Fruit fly (Drosophila melanogaster) whole organism, prepupa: ENCODE measurements around the gene mey.

ENCODE experiments used
- CG16779 ChIP-seq: fragments of 200-800 bp; sonication (Bioruptor generic); optimal IDR thresholded peaks from 3 replicates; lab custom pipeline; 2017; ENCODE audit warnings: missing biosample characterization, mild to moderate bottlenecking, missing genetic modification characterization
- CG7368 ChIP-seq: fragments of 200-800 bp; sonication (Bioruptor generic); optimal IDR thresholded peaks from 3 replicates; lab custom pipeline; 2016; ENCODE audit warnings: missing biosample characterization, missing genetic modification characterization
- Sox102F ChIP-seq: fragments of 200-800 bp; sonication (Bioruptor generic); optimal IDR thresholded peaks from 2 replicates; lab custom pipeline; 2016; ENCODE audit warnings: missing biosample characterization, mild to moderate bottlenecking, missing genetic modification characterization
- vri ChIP-seq: fragments of 200-800 bp; sonication (Bioruptor generic); optimal IDR thresholded peaks from 3 replicates; lab custom pipeline; 2016; ENCODE audit warnings: missing biosample characterization, mild to moderate bottlenecking, missing genetic modification characterization

DNA sequence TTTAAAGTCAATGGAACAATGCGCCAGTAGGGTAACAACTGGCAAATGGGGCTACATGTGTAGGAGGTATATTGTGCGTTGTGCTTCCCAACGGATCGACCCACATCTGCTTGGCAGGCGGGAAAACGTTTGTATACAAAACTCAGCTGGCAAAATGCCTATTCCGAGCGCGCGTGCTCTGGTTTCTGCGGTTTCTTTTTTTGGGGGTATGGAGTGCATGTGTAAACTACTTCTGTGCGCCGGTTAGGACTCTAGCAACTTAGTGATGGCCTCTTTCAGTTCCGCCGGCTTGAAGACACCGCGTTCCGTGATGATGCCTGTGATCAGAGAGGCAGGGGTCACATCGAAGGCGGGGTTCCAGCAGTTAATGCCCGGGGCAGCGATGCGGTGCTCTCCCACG, 39.3 kb upstream of the mey start, which contains the start of gene Loxl1:
- no peak for TF ChIP-seq CG16779 (tag; lab: Kevin White, UChicago)
- TF ChIP-seq CG7368 (GFP tag; lab: Kevin White, UChicago) = no peak
- no peak for TF ChIP-seq vri (GFP tag; lab: Kevin White, UChicago)
- no peak for TF ChIP-seq Sox102F (GFP tag; lab: Kevin White, UChicago)
